Worm (Caenorhabditis elegans) whole organism, early embryonic: Measurements from ENCODE around the gene frpr-13.

Experiments
- B0310.2 ChIP-seq: sonication (generic microtip); optimal IDR thresholded peaks from 2 replicates; lab custom pipeline; 2016; ENCODE audit warnings: mild to moderate bottlenecking, missing genetic modification characterization, missing compliant biosample characterization
- F13C5.2 ChIP-seq: sonication (generic microtip); optimal IDR thresholded peaks from 2 replicates; lab custom pipeline; 2017; ENCODE audit warnings: mild to moderate bottlenecking, missing genetic modification characterization, inconsistent platforms, missing compliant biosample characterization
- aly-1 ChIP-seq: sonication (generic microtip); optimal IDR thresholded peaks from 2 replicates; lab custom pipeline; 2016; ENCODE audit warnings: missing genetic modification characterization, missing compliant biosample characterization
- ama-1 ChIP-seq: fragments of 150-350 bp; optimal IDR thresholded peaks from 2 replicates; lab custom pipeline; 2014
- ceh-13 ChIP-seq: fragments of 200-800 bp; sonication (Bioruptor generic); optimal IDR thresholded peaks from 2 replicates; lab custom pipeline; 2018; ENCODE audit warnings: mild to moderate bottlenecking, missing genetic modification characterization, missing compliant biosample characterization
- ceh-36 ChIP-seq: sonication (generic microtip); optimal IDR thresholded peaks from 2 replicates; lab custom pipeline; 2016; ENCODE audit warnings: missing genetic modification characterization, inconsistent platforms, missing compliant biosample characterization
- ets-7 ChIP-seq: sonication (generic microtip); optimal IDR thresholded peaks from 2 replicates; lab custom pipeline; 2016; ENCODE audit warnings: missing genotype, missing genetic modification characterization, missing compliant biosample characterization
- flt-1 ChIP-seq: fragments of 200-800 bp; sonication (Bioruptor generic); IDR thresholded peaks from 2 replicates; pipeline ENCODE4 v1.3.6; 2022; ENCODE audit warnings: missing genetic modification characterization, missing compliant biosample characterization
- hmbx-1 ChIP-seq: sonication (generic microtip); optimal IDR thresholded peaks from 2 replicates; lab custom pipeline; 2016; ENCODE audit warnings: mild to moderate bottlenecking, missing genetic modification characterization, missing compliant biosample characterization
- hmg-4 ChIP-seq: fragments of 200-800 bp; sonication (Bioruptor generic); optimal IDR thresholded peaks from 2 replicates; lab custom pipeline; 2018; ENCODE audit warnings: mild to moderate bottlenecking, missing genetic modification characterization, missing compliant biosample characterization
- hnd-1 ChIP-seq: sonication (generic microtip); optimal IDR thresholded peaks from 2 replicates; lab custom pipeline; 2016; ENCODE audit warnings: missing genetic modification characterization, missing compliant biosample characterization
- pes-1 ChIP-seq: fragments of 200-800 bp; sonication (Bioruptor generic); IDR thresholded peaks from 2 replicates; pipeline ENCODE4 v1.3.6; 2022; ENCODE audit warnings: missing genetic modification reagents, missing genetic modification characterization, missing compliant biosample characterization
- scrt-1 ChIP-seq: fragments of 200-800 bp; sonication (Bioruptor generic); IDR thresholded peaks from 2 replicates; pipeline ENCODE4 v1.3.6; 2022; ENCODE audit warnings: missing genetic modification characterization, missing compliant biosample characterization
- sea-1 ChIP-seq: fragments of 200-800 bp; sonication (Bioruptor generic); conservative IDR thresholded peaks from 2 replicates; pipeline ENCODE4 v1.3.6; 2022; ENCODE audit warnings: missing genetic modification characterization, missing compliant biosample characterization
- tbx-11 ChIP-seq: fragments of 200-800 bp; sonication (Bioruptor generic); IDR thresholded peaks from 2 replicates; pipeline ENCODE4 v1.3.6; 2022; ENCODE audit warnings: missing genetic modification characterization, missing compliant biosample characterization
- tbx-37 ChIP-seq: fragments of 200-800 bp; sonication (Bioruptor generic); conservative IDR thresholded peaks from 2 replicates; pipeline ENCODE4 v1.3.6; 2022; ENCODE audit warnings: missing genetic modification reagents, missing genetic modification characterization, missing compliant biosample characterization
- tra-4 ChIP-seq: sonication (generic microtip); optimal IDR thresholded peaks from 2 replicates; lab custom pipeline; 2017; ENCODE audit warnings: missing genetic modification characterization, missing compliant biosample characterization

Gene frpr-13

DNA sequence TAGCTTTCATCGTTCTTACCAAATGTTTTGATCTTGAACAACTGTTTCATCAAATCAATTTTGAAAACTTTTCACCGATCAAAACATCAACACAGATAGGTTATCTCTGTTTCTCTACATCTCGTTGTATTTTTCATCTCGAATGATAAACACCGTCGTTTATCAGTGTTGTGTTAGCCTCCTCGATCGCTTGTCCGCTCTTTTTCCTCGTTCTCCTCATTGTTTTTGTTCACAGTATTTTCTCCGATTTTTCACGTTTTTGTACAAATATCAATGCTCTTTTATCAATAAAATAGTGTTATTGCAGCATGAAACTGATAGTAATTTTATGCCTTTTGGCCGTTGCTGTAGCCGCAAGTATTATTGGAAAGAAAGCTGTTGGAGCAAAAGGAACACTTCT, 23.9 kb downstream of the frpr-13 start, which contains the start of gene ttr-47:
Gene ttr-47 (plus strand): TSS at position 308 of the 400 bp plus-strand sequence.
- TF ChIP-seq aly-1: no peak
- no peak for TF ChIP-seq tbx-37 (GFP tag; lab: Robert Waterston, UW)
- no peak for TF ChIP-seq hnd-1 (tag; lab: Kevin White, UChicago)
- TF ChIP-seq ceh-36 (tag; lab: Kevin White, UChicago): no peak
- TF ChIP-seq sea-1 (GFP tag; lab: Robert Waterston, UW): no peak

DNA sequence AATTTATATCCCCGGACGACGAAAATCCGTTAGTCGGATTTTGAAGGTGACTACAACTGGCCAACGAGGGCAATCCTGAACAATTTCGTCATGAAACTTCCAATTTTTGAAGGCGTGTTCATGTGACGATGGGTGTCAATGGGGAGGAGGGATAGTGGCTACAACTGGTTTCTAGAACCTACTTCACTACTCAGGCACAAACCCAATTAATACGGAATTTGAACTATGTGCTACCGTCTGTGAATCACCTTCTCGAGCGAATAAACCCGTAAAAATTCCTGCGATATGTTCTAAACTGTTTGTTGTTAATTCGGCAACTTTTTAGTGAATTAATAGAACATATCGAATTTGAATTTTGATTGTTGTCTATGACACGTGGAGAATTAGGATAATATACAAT, 28.9 kb downstream of the frpr-13 start:
- TF ChIP-seq ama-1 (no peak), hmbx-1 (tag; lab: Kevin White, UChicago) (no peak), ets-7 (tag; lab: Kevin White, UChicago) (no peak), sea-1 (GFP tag; lab: Robert Waterston, UW) (no peak), tbx-37 (GFP tag; lab: Robert Waterston, UW) (no peak), F13C5.2 (tag; lab: Kevin White, UChicago) (no peak), B0310.2 (tag; lab: Kevin White, UChicago) (no peak), aly-1 (no peak)

ce11 chrV:8928967-8929366, 30.1 kb downstream of the frpr-13 start, which contains the start of gene H14N18.4:
Gene H14N18.4, minus strand, starts transcription at chrV:8928978.
- TF ChIP-seq tbx-37 (GFP tag; lab: Robert Waterston, UW): no peak
- TF ChIP-seq ceh-13 (GFP tag; lab: Kevin White, UChicago): no peak

DNA sequence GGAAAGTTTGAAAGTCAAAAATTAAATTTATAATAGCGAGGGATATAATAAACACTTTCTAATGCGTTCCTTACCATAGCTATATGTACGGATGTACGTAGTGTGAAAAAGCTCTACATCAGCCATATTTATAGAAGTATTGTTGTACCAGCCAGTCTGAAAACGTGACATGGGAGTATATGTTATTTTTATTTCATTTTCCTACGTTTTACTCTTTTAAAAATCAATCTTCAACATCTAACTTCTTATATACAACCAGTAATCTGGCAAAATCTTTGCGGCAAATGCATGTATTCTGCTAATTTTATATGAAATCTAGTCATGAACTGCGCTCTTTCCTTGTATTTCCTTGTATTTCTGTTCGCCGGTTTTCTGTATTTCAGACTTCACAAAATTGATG, 33.5 kb downstream of the frpr-13 start, which contains the start of gene H14N18.2:
Gene H14N18.2 (plus strand): TSS at position 301 of the 400 bp plus-strand sequence.
- TF ChIP-seq sea-1 (GFP tag; lab: Robert Waterston, UW) (no peak), ets-7 (tag; lab: Kevin White, UChicago) (no peak), hnd-1 (tag; lab: Kevin White, UChicago) (no peak), aly-1 (no peak), tbx-37 (GFP tag; lab: Robert Waterston, UW) (no peak), ama-1 (no peak), B0310.2 (tag; lab: Kevin White, UChicago) (no peak), flt-1 (no peak), tbx-11 (GFP tag; lab: Robert Waterston, UW) (no peak), ceh-13 (GFP tag; lab: Kevin White, UChicago) (no peak), hmbx-1 (tag; lab: Kevin White, UChicago) (no peak), tra-4 (no peak), scrt-1 (no peak), pes-1 (GFP tag; lab: Robert Waterston, UW) (no peak), hmg-4 (GFP tag; lab: Kevin White, UChicago) (no peak), F13C5.2 (tag; lab: Kevin White, UChicago) (no peak), ceh-36 (tag; lab: Kevin White, UChicago) (no peak)

ce11 chrV:8934264-8934663, 35.4 kb downstream of the frpr-13 start:
- TF ChIP-seq aly-1: no peak
- TF ChIP-seq B0310.2 (tag; lab: Kevin White, UChicago): no peak
- no peak for TF ChIP-seq tra-4

DNA sequence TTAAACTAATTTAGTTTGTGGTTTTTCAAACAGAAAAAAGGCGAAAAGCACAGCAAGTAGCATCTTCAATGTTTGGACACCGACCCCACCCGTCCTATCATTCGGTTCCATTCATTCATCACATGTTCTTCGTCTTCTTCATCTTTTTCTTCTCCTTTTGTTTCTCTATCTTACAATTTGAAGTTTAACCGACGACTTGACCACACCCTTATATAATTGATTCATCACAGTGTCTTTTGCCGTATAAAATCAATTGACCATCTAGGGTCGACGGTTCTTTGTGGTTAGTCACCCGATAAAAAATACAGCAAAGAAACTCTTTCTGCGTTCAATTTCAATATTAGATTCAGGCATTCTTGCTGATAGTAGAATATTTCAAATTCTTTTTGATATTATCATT, 36.2 kb downstream of the frpr-13 start:
- TF ChIP-seq hmbx-1 (tag; lab: Kevin White, UChicago) (no peak), aly-1 (no peak), hnd-1 (tag; lab: Kevin White, UChicago) (no peak), pes-1 (GFP tag; lab: Robert Waterston, UW) (no peak), tbx-37 (GFP tag; lab: Robert Waterston, UW) (no peak), tra-4 (no peak)

ce11 chrV:8936184-8936589, 37.3 kb downstream of the frpr-13 start, which contains the start of gene unc-23:
Gene unc-23, plus strand, starts transcription at chrV:8936359.
- TF ChIP-seq tra-4 (no peak), aly-1 (no peak), pes-1 (GFP tag; lab: Robert Waterston, UW) (no peak), hnd-1 (tag; lab: Kevin White, UChicago) (no peak), tbx-37 (GFP tag; lab: Robert Waterston, UW) (no peak)

- no peak for TF ChIP-seq ets-7 (tag; lab: Kevin White, UChicago)
- no peak for TF ChIP-seq flt-1
Observed at ce11 chrV:8936791-8937475, 38.1 kb downstream of the frpr-13 start.

ce11 chrV:8937476-8938249, 38.8 kb downstream of the frpr-13 start:
- TF ChIP-seq hmbx-1 (tag; lab: Kevin White, UChicago): no peak
- no peak for TF ChIP-seq pes-1 (GFP tag; lab: Robert Waterston, UW)
- TF ChIP-seq aly-1: no peak
- no peak for TF ChIP-seq tbx-11 (GFP tag; lab: Robert Waterston, UW)
- TF ChIP-seq F13C5.2 (tag; lab: Kevin White, UChicago): no peak
- no peak for TF ChIP-seq hnd-1 (tag; lab: Kevin White, UChicago)
- no peak for TF ChIP-seq tra-4
- TF ChIP-seq ceh-36 (tag; lab: Kevin White, UChicago): no peak
- TF ChIP-seq ama-1: no peak
- TF ChIP-seq sea-1 (GFP tag; lab: Robert Waterston, UW): no peak
- no peak for TF ChIP-seq flt-1
- no peak for TF ChIP-seq hmg-4 (GFP tag; lab: Kevin White, UChicago)
- TF ChIP-seq ets-7 (tag; lab: Kevin White, UChicago): no peak
- no peak for TF ChIP-seq ceh-13 (GFP tag; lab: Kevin White, UChicago)
- TF ChIP-seq tbx-37 (GFP tag; lab: Robert Waterston, UW): no peak
- TF ChIP-seq B0310.2 (tag; lab: Kevin White, UChicago): no peak
- no peak for TF ChIP-seq scrt-1
